Worm (Caenorhabditis elegans): Measurements from ENCODE around the gene F31F6.1.

DNA sequence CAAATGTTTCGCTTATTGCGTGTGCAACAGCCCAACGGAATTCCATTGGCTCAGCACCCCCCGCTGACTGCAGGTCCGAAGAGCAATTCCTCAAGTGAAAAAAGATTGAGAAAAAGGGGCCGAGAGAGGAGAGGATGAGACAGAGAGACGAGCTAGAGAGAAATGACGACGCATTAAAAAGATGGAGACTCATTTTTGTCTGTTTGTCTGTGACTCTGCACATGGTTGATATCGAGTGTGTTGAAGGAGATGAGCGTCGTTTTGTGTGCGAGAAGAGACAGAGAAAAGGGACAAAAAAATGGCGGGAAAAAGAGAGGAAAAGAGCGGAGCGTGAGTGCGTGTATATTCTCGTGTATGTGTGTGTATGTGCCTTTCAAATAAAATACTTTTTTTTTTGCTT lies 27.1 kb downstream of the F31F6.1 start:
- TF ChIP-seq ces-1 (GFP tag; optimal IDR thresholded peaks at IDR 0.05): peak; percentile 90
- TF ChIP-seq ceh-83 (GFP tag; optimal IDR thresholded peaks at IDR 0.05): no peak
- TF ChIP-seq pha-4 (tag; optimal IDR thresholded peaks at IDR 0.05): peak; percentile 86
- TF ChIP-seq cnd-1 (tag; optimal IDR thresholded peaks at IDR 0.05): peak; percentile 30
- TF ChIP-seq mab-5 (tag; optimal IDR thresholded peaks at IDR 0.05): peak; percentile 66
- TF ChIP-seq unc-39 (tag; optimal IDR thresholded peaks at IDR 0.05): no peak
- no peak for TF ChIP-seq blmp-1 (tag; optimal IDR thresholded peaks at IDR 0.05)
- TF ChIP-seq sem-2 (GFP tag; optimal IDR thresholded peaks at IDR 0.05): no peak
